Worm (Caenorhabditis elegans) whole organism, L4 larva: ENCODE results near the gene C07A9.9.

Experiments
- F37D6.2 ChIP-seq: sonication (generic microtip); optimal IDR thresholded peaks from 2 replicates; lab custom pipeline; 2016; ENCODE audit warnings: mild to moderate bottlenecking, missing genetic modification characterization, missing compliant biosample characterization
- Y48G9A.11 ChIP-seq: fragments of 200-800 bp; sonication (Bioruptor generic); IDR thresholded peaks from 2 replicates; pipeline ENCODE4 v1.3.6; 2022; ENCODE audit warnings: missing genetic modification reagents, missing genetic modification characterization, missing compliant biosample characterization
- Y5F2A.4 ChIP-seq: fragments of 200-800 bp; sonication (Bioruptor generic); optimal IDR thresholded peaks from 2 replicates; lab custom pipeline; 2018; ENCODE audit warnings: mild to moderate bottlenecking, missing genetic modification characterization, missing compliant biosample characterization
- ZK337.2 ChIP-seq: fragments of 200-800 bp; sonication (Bioruptor generic); IDR thresholded peaks from 2 replicates; pipeline ENCODE4 v1.3.6; 2022; ENCODE audit warnings: missing genetic modification reagents, missing genetic modification characterization, missing compliant biosample characterization
- aha-1 ChIP-seq: fragments of 150-350 bp; peaks from one replicate; lab custom pipeline; 2014; ENCODE audit warnings: missing biosample characterization, missing genetic modification characterization
- aly-2 ChIP-seq: sonication (generic microtip); optimal IDR thresholded peaks from 2 replicates; lab custom pipeline; 2018; ENCODE audit warnings: missing biosample characterization, missing genetic modification characterization
- arid-1 ChIP-seq: fragments of 200-800 bp; sonication (Bioruptor generic); conservative IDR thresholded peaks from 2 replicates; pipeline ENCODE4 v1.3.6; 2022; ENCODE audit warnings: missing genetic modification reagents, missing genetic modification characterization, missing compliant biosample characterization
- attf-4 ChIP-seq: sonication (generic microtip); optimal IDR thresholded peaks from 3 replicates; lab custom pipeline; 2017; ENCODE audit warnings: missing biosample characterization, missing genetic modification characterization
- ceh-44 ChIP-seq: fragments of 200-800 bp; sonication (Bioruptor generic); IDR thresholded peaks from 2 replicates; pipeline ENCODE4 v1.3.6; 2022; ENCODE audit warnings: missing genetic modification reagents, missing genetic modification characterization, missing compliant biosample characterization
- ceh-82 ChIP-seq: sonication (generic microtip); optimal IDR thresholded peaks from 2 replicates; lab custom pipeline; 2017; ENCODE audit warnings: missing biosample characterization, missing genetic modification characterization
- ctbp-1 ChIP-seq: fragments of 200-800 bp; sonication (Bioruptor generic); IDR thresholded peaks from 2 replicates; pipeline ENCODE4 v1.3.6; 2022; ENCODE audit warnings: missing genetic modification reagents, missing genetic modification characterization, missing compliant biosample characterization
- daf-8 ChIP-seq: fragments of 200-800 bp; sonication (Bioruptor generic); IDR thresholded peaks from 2 replicates; pipeline ENCODE4 v1.3.6; 2022; ENCODE audit warnings: missing genetic modification characterization, missing compliant biosample characterization
- dmd-6 ChIP-seq: fragments of 200-800 bp; sonication (Bioruptor generic); IDR thresholded peaks from 2 replicates; pipeline ENCODE4 v1.3.6; 2022; ENCODE audit warnings: missing genetic modification reagents, missing genetic modification characterization, missing compliant biosample characterization
- dmd-8 ChIP-seq: fragments of 200-800 bp; sonication (Bioruptor generic); IDR thresholded peaks from 2 replicates; pipeline ENCODE4 v1.3.6; 2022; ENCODE audit warnings: missing genetic modification characterization, missing compliant biosample characterization
- dmd-9 ChIP-seq: fragments of 200-800 bp; sonication (Bioruptor generic); IDR thresholded peaks from 2 replicates; pipeline ENCODE4 v1.3.6; 2022; ENCODE audit warnings: missing genetic modification reagents, missing genetic modification characterization, missing compliant biosample characterization
- duxl-1 ChIP-seq: sonication (generic microtip); optimal IDR thresholded peaks from 2 replicates; lab custom pipeline; 2016; ENCODE audit warnings: mild to moderate bottlenecking, missing genetic modification characterization, moderate library complexity, missing compliant biosample characterization; ENCODE audit not compliant: poor library complexity
- egl-27 ChIP-seq: sonication (generic microtip); optimal IDR thresholded peaks from 3 replicates; lab custom pipeline; 2017; ENCODE audit warnings: missing biosample characterization, missing genetic modification reagents, missing genetic modification characterization
- gei-8 ChIP-seq: fragments of 200-800 bp; sonication (Bioruptor generic); optimal IDR thresholded peaks from 2 replicates; lab custom pipeline; 2018; ENCODE audit warnings: mild to moderate bottlenecking, missing genetic modification characterization, missing compliant biosample characterization
- hlh-11 ChIP-seq: fragments of 200-800 bp; sonication (Bioruptor generic); optimal IDR thresholded peaks from 2 replicates; lab custom pipeline; 2018; ENCODE audit warnings: mild to moderate bottlenecking, missing genetic modification characterization, missing compliant biosample characterization
- hlh-30 ChIP-seq: sonication (generic microtip); optimal IDR thresholded peaks from 2 replicates; lab custom pipeline; 2017; ENCODE audit warnings: antibody characterized with exemption, mild to moderate bottlenecking, missing genetic modification characterization, missing compliant biosample characterization; ENCODE audit not compliant: insufficient read depth
- hmg-1.1 ChIP-seq: fragments of 200-800 bp; sonication (Bioruptor generic); IDR thresholded peaks from 2 replicates; pipeline ENCODE4 v1.3.6; 2022; ENCODE audit warnings: missing genetic modification reagents, missing genetic modification characterization, missing compliant biosample characterization
- lin-1 ChIP-seq: fragments of 200-800 bp; sonication (Bioruptor generic); IDR thresholded peaks from 2 replicates; pipeline ENCODE4 v1.3.6; 2022; ENCODE audit warnings: missing genetic modification reagents, missing genetic modification characterization, missing compliant biosample characterization
- lsy-2 ChIP-seq, 2 experiments: fragments of 150-350 bp in 1 of 2; sonication (generic microtip) in 1 of 2; optimal IDR thresholded peaks; 2 replicates each; lab custom pipeline; 2014 to 2017; ENCODE audit warnings: missing biosample characterization in 2 of 2, missing genetic modification characterization in 2 of 2
- madf-5 ChIP-seq, 2 experiments: fragments of 200-800 bp; sonication (Bioruptor generic); IDR thresholded peaks; 2 replicates each; pipeline ENCODE4 v1.3.6; 2022; ENCODE audit warnings: missing compliant biosample characterization in 2 of 2, missing genetic modification characterization in 2 of 2
- mdl-1 ChIP-seq, 2 experiments: fragments of 150-350 bp in 1 of 2; sonication (generic microtip) in 1 of 2; optimal IDR thresholded peaks; 2 replicates each; lab custom pipeline; 2014 to 2017; ENCODE audit warnings: missing biosample characterization in 2 of 2, missing genetic modification characterization in 2 of 2
- nhr-10 ChIP-seq: fragments of 150-350 bp; optimal IDR thresholded peaks from 2 replicates; lab custom pipeline; 2014; ENCODE audit warnings: missing biosample characterization, missing genetic modification characterization
- nhr-102 ChIP-seq: sonication (generic microtip); optimal IDR thresholded peaks from 2 replicates; lab custom pipeline; 2016; ENCODE audit warnings: mild to moderate bottlenecking, missing genetic modification characterization, moderate library complexity, missing compliant biosample characterization
- nhr-11 ChIP-seq: fragments of 150-350 bp; optimal IDR thresholded peaks from 2 replicates; lab custom pipeline; 2014; ENCODE audit warnings: missing biosample characterization, missing genetic modification characterization
- nhr-25 ChIP-seq: sonication (generic microtip); optimal IDR thresholded peaks from 2 replicates; lab custom pipeline; 2017; ENCODE audit warnings: missing genetic modification characterization, mild to moderate bottlenecking, missing compliant biosample characterization, antibody characterized with exemption, moderate library complexity, borderline replicate concordance; ENCODE audit not compliant: insufficient read depth
- nhr-48 ChIP-seq: sonication (generic microtip); optimal IDR thresholded peaks from 2 replicates; lab custom pipeline; 2016; ENCODE audit warnings: mild to moderate bottlenecking, missing genetic modification characterization, missing compliant biosample characterization
- nhr-6 ChIP-seq: fragments of 150-350 bp; optimal IDR thresholded peaks from 2 replicates; lab custom pipeline; 2014; ENCODE audit warnings: missing biosample characterization, missing genetic modification characterization
- rbr-2 ChIP-seq: sonication (generic microtip); optimal IDR thresholded peaks from 2 replicates; lab custom pipeline; 2016; ENCODE audit warnings: missing genotype, missing genetic modification characterization, missing compliant biosample characterization
- set-16 ChIP-seq: fragments of 200-800 bp; sonication (Bioruptor generic); IDR thresholded peaks from 2 replicates; pipeline ENCODE4 v1.3.6; 2022; ENCODE audit warnings: missing genetic modification reagents, missing genetic modification characterization, missing compliant biosample characterization
- snpc-4 ChIP-seq: fragments of 150-350 bp; optimal IDR thresholded peaks from 2 replicates; lab custom pipeline; 2014; ENCODE audit warnings: missing biosample characterization, missing genetic modification characterization
- spr-1 ChIP-seq: sonication (generic microtip); optimal IDR thresholded peaks from 2 replicates; lab custom pipeline; 2016; ENCODE audit warnings: mild to moderate bottlenecking, missing genetic modification characterization, missing compliant biosample characterization
- unc-62 ChIP-seq, 3 experiments: fragments of 150-350 bp in 1 of 3; sonication (generic microtip); optimal IDR thresholded peaks in 2 of 3; peaks in 1 of 3; 1 replicate in 1 of 3; 2 replicates in 2 of 3; lab custom pipeline; 2014 to 2017; ENCODE audit warnings: missing biosample characterization in 3 of 3, missing genetic modification characterization in 3 of 3, missing genetic modification reagents in 3 of 3, missing genotype in 1 of 3
- vab-7 ChIP-seq: fragments of 200-800 bp; sonication (Bioruptor generic); IDR thresholded peaks from 2 replicates; pipeline ENCODE4 v1.3.6; 2022; ENCODE audit warnings: missing genetic modification reagents, missing genetic modification characterization, missing compliant biosample characterization
- zip-11 ChIP-seq: fragments of 200-800 bp; sonication (Bioruptor generic); IDR thresholded peaks from 2 replicates; pipeline ENCODE4 v1.3.6; 2022; ENCODE audit warnings: missing genetic modification characterization, missing compliant biosample characterization
- ztf-11 ChIP-seq: fragments of 150-350 bp; optimal IDR thresholded peaks from 2 replicates; lab custom pipeline; 2014; ENCODE audit warnings: missing biosample characterization, missing genetic modification characterization
- ztf-7 ChIP-seq: fragments of 150-350 bp; optimal IDR thresholded peaks from 2 replicates; lab custom pipeline; 2014; ENCODE audit warnings: missing biosample characterization, missing genetic modification characterization

Gene C07A9.9

ce11 chrIII:9702665-9703252 lies 35.3 kb upstream of the C07A9.9 start (continued):
- TF ChIP-seq arid-1 (GFP tag; lab: Robert Waterston, UW), result no peak
- TF ChIP-seq Y48G9A.11 (GFP tag; lab: Robert Waterston, UW), result no peak
- no peak for TF ChIP-seq ceh-44 (GFP tag; lab: Robert Waterston, UW)
- no peak for TF ChIP-seq nhr-48
- no peak for TF ChIP-seq dmd-8 (GFP tag; lab: Robert Waterston, UW)
- no peak for TF ChIP-seq lin-1 (GFP tag; lab: Robert Waterston, UW)
- no peak for TF ChIP-seq gei-8 (GFP tag; lab: Kevin White, UChicago)
- TF ChIP-seq hlh-30 (tag; lab: Kevin White, UChicago), result peak; percentile 48
- TF ChIP-seq zip-11, result no peak
- no peak for TF ChIP-seq dmd-9 (GFP tag; lab: Robert Waterston, UW)
- TF ChIP-seq hlh-11 (tag; lab: Kevin White, UChicago), result peak; percentile 48
- TF ChIP-seq ZK337.2 (GFP tag; lab: Robert Waterston, UW), result no peak
- TF ChIP-seq daf-8 (GFP tag; lab: Robert Waterston, UW), result no peak
- no peak for TF ChIP-seq ztf-11 (tag; lab: Kevin White, UChicago)
- TF ChIP-seq unc-62 (GFP tag; optimal IDR thresholded peaks at IDR 0.05 in 1 of 2; lab: Kevin White, UChicago), result peak in 1 of 2 experiments; percentile 38
- TF ChIP-seq unc-62 (tag; optimal IDR thresholded peaks at IDR 0.05; lab: Kevin White, UChicago), result no peak
- TF ChIP-seq nhr-10 (tag; lab: Kevin White, UChicago), result no peak
- TF ChIP-seq spr-1 (tag; lab: Kevin White, UChicago), result no peak
- no peak for TF ChIP-seq nhr-6 (tag; lab: Kevin White, UChicago)
- TF ChIP-seq aly-2 (tag; lab: Kevin White, UChicago), result no peak
- TF ChIP-seq nhr-11, result no peak
- peak; percentile 17; the same call in 1 of the 2 replicates for TF ChIP-seq dmd-6 (GFP tag; lab: Robert Waterston, UW)
- no peak for TF ChIP-seq duxl-1
- peak in 1 of 2 experiments; percentile 6 for TF ChIP-seq lsy-2 (tag; optimal IDR thresholded peaks at IDR 0.05; lab: Kevin White, UChicago)
- TF ChIP-seq set-16 (GFP tag; lab: Robert Waterston, UW), result peak; percentile 27; the same call in 1 of the 2 replicates
- TF ChIP-seq nhr-25 (tag; lab: Kevin White, UChicago), result peak; percentile 31
- TF ChIP-seq Y5F2A.4 (GFP tag; lab: Kevin White, UChicago), result no peak
- TF ChIP-seq snpc-4, result no peak
- no peak for TF ChIP-seq madf-5 (GFP tag; IDR thresholded peaks at IDR 0.05; lab: Robert Waterston, UW)

- no peak for TF ChIP-seq attf-4 (tag; lab: Kevin White, UChicago)
- TF ChIP-seq hmg-1.1 (GFP tag; lab: Robert Waterston, UW), result peak; percentile 58
- no peak for TF ChIP-seq nhr-11
- TF ChIP-seq ztf-7, result no peak
- TF ChIP-seq aha-1 (tag; lab: Kevin White, UChicago), result peak; percentile 64
- TF ChIP-seq unc-62 (GFP tag; optimal IDR thresholded peaks at IDR 0.05 in 1 of 2; lab: Kevin White, UChicago), result peak in 1 of 2 experiments; percentile 89
- TF ChIP-seq unc-62 (tag; optimal IDR thresholded peaks at IDR 0.05; lab: Kevin White, UChicago), result no peak
- TF ChIP-seq ctbp-1, result no peak
- TF ChIP-seq nhr-102 (tag; lab: Kevin White, UChicago), result no peak
- no peak for TF ChIP-seq mdl-1 (tag; optimal IDR thresholded peaks at IDR 0.05; lab: Kevin White, UChicago)
- no peak for TF ChIP-seq madf-5 (GFP tag; IDR thresholded peaks at IDR 0.05; lab: Robert Waterston, UW)
- peak; percentile 35; the same call in 1 of the 2 replicates for TF ChIP-seq set-16 (GFP tag; lab: Robert Waterston, UW)
- no peak for TF ChIP-seq ceh-82 (tag; lab: Kevin White, UChicago)
- TF ChIP-seq F37D6.2 (tag; lab: Kevin White, UChicago), result no peak
- TF ChIP-seq rbr-2 (tag; lab: Kevin White, UChicago), result no peak
- TF ChIP-seq vab-7 (GFP tag; lab: Robert Waterston, UW), result no peak
- TF ChIP-seq ztf-11 (tag; lab: Kevin White, UChicago), result no peak
- no peak for TF ChIP-seq egl-27
- 0 out of 2 replicates have a peak, but pooled peaks have one; percentile 30 for TF ChIP-seq arid-1 (GFP tag; lab: Robert Waterston, UW)
Observed at ce11 chrIII:9701798-9702197, 34.4 kb upstream of the C07A9.9 start.
